Worm (Caenorhabditis elegans): ENCODE results near the gene C26H9A.3.
"Not testable (repeated sequence)": the region's sequence is repeated elsewhere in the genome, so short reads cannot be mapped to it uniquely, and the experiment has no call there.

DNA sequence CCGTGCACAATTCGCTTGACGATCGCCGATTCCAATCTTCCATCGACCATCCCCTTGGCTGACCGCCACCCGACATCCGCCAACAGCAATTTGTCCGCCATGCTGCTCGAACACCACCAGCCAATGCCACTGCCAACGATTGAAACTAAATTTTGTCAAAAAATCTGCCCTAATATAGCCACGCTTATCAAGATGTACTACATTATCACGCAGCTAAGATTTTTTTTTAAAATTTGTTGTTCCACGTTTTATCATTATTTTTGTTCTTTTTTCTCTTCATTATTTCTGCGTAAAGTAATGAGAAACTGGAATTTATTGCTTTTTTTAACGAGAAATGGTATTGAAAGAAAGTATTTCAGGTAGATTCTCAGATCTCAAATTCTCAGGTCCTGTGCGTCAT, at the start of gene C26H9A.3:
- not testable (repeated sequence) for TF ChIP-seq efl-1 (GFP tag; optimal IDR thresholded peaks at IDR 0.05); die-1 (tag; optimal IDR thresholded peaks at IDR 0.05); dpl-1 (GFP tag; optimal IDR thresholded peaks at IDR 0.05)

All from whole organism, young adult.